Worm (Caenorhabditis elegans) whole organism, L3 larva: Measurements from ENCODE around the gene hacd-1.

ENCODE experiments used
- ama-1 ChIP-seq: fragments of 150-350 bp; optimal IDR thresholded peaks from 2 replicates; lab custom pipeline; 2018
- egl-5 ChIP-seq: fragments of 150-350 bp; optimal IDR thresholded peaks from 2 replicates; lab custom pipeline; 2017; ENCODE audit warnings: missing biosample characterization, missing genetic modification reagents, missing genetic modification characterization, inconsistent platforms
- elt-2 ChIP-seq: sonication (generic microtip); optimal IDR thresholded peaks from 2 replicates; lab custom pipeline; 2016; ENCODE audit warnings: missing genetic modification reagents, mild to moderate bottlenecking, missing genetic modification characterization, missing compliant biosample characterization
- fos-1 ChIP-seq: fragments of 150-350 bp; optimal IDR thresholded peaks from 2 replicates; lab custom pipeline; 2014; ENCODE audit warnings: missing biosample characterization, missing genetic modification characterization
- lin-39 ChIP-seq: fragments of 150-350 bp; optimal IDR thresholded peaks from 2 replicates; lab custom pipeline; 2018; ENCODE audit warnings: missing biosample characterization, missing genetic modification reagents, missing genetic modification characterization
- unc-39 ChIP-seq: sonication (generic microtip); optimal IDR thresholded peaks from 4 replicates; lab custom pipeline; 2017; ENCODE audit warnings: missing biosample characterization, missing genetic modification characterization
- ztf-11 ChIP-seq: fragments of 150-350 bp; optimal IDR thresholded peaks from 2 replicates; lab custom pipeline; 2014; ENCODE audit warnings: missing biosample characterization, missing genetic modification characterization
- ztf-4 ChIP-seq: fragments of 150-350 bp; optimal IDR thresholded peaks from 2 replicates; lab custom pipeline; 2014; ENCODE audit warnings: missing biosample characterization, missing genetic modification characterization

DNA sequence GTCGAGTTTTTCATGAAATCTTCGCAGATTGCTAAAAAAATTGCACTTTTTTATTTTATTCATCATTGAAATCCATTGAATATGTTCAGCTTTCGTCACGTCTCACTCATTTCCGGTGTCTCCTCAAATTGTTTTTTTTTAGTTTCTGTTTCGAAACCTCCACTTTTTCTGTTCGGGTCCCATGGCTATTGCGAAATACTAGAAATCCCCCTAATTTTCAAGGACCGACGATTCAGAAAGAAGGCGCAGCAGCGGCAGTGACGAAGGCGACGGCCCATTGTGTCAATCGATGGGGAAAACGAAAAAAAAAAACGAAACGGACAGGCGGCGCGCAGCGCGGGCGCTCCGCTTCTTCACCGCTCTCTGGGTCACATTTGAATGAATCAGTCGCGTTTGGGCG is 11.8 kb downstream of the hacd-1 start:
- no peak for TF ChIP-seq ama-1 (lab: Kevin White, UChicago)
- no peak for TF ChIP-seq egl-5 (tag; lab: Kevin White, UChicago)
- no peak for TF ChIP-seq lin-39 (tag; lab: Kevin White, UChicago)
- TF ChIP-seq unc-39 (tag; lab: Kevin White, UChicago), result no peak
- no peak for TF ChIP-seq fos-1 (tag; lab: Kevin White, UChicago)
- TF ChIP-seq ztf-4 (tag; lab: Kevin White, UChicago), result no peak
- TF ChIP-seq elt-2, result no peak
- no peak for TF ChIP-seq ztf-11 (tag; lab: Kevin White, UChicago)
